Fruit fly (Drosophila melanogaster): ENCODE data around the gene MFS3.

Gene MFS3

DNA sequence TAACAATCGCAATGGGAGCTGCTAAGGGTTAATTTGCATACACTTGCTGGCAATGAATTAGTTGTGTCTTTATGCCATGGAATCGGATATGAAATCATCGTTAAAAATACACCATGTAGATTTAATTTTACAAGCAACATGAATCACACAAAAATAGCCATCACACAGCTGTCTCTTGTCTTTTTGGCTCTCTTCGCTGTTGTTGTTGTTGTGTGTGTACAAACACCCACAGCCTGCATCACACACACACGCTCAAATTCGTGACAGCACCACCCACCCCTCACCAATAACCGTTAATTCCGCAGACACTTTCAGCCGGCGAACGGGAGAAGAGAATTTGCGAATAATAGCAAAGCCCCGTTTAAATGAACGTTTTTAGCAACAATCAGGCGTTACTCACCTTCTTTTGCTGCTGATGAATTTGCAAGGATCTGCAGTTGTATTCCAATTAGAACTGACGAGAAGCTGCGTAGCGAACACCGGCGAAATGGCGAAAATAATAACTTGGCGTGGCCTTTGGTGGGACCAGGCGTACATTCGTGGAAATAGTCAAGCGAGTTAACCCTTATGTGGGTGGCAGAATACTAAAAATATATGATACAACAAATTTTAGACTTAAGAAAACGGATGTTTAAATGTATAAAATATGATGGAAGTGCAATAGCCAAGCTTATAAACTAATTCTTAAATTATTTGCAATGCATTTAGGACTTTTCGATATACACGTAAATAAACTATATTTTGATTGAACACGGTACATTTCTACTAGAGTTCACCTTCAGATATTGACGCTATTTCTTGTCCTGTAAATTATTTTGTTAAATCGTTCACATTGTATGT, 14.9 kb downstream of the MFS3 start, which contains the start of gene capt (continued):
- TF ChIP-seq crp (GFP tag; optimal IDR thresholded peaks at IDR 0.05): peak; percentile 6 to 66
- TF ChIP-seq CG10654 (GFP tag; optimal IDR thresholded peaks at IDR 0.05): no peak
- TF ChIP-seq oc (tag; optimal IDR thresholded peaks at IDR 0.05): no peak
- no peak for TF ChIP-seq CrebB (tag; optimal IDR thresholded peaks at IDR 0.05)
- no peak for TF ChIP-seq luna (GFP tag; optimal IDR thresholded peaks at IDR 0.05)
- TF ChIP-seq cad (GFP tag; optimal IDR thresholded peaks at IDR 0.05): no peak
- no peak for TF ChIP-seq caup (GFP tag; optimal IDR thresholded peaks at IDR 0.05; ENCODE audit: severe bottlenecking)
- TF ChIP-seq CG15514 (GFP tag; optimal IDR thresholded peaks at IDR 0.05): peak; percentile 50
- TF ChIP-seq chn (GFP tag; optimal IDR thresholded peaks at IDR 0.05): peak; percentile 14
- no peak for TF ChIP-seq lab (GFP tag; optimal IDR thresholded peaks at IDR 0.05)
- no peak for TF ChIP-seq CG18476 (GFP tag; optimal IDR thresholded peaks at IDR 0.05)
- TF ChIP-seq ac (GFP tag; optimal IDR thresholded peaks at IDR 0.05): peak; percentile 30
- TF ChIP-seq CG14710 (tag; optimal IDR thresholded peaks at IDR 0.05): peak; percentile 38
- no peak for TF ChIP-seq GATAe (GFP tag; conservative IDR thresholded peaks at IDR 0.05)
- TF ChIP-seq twi (tag; optimal IDR thresholded peaks at IDR 0.05): no peak
- TF ChIP-seq en (GFP tag; optimal IDR thresholded peaks at IDR 0.05): no peak
- peak; percentile 9 for TF ChIP-seq trem (tag; optimal IDR thresholded peaks at IDR 0.05)
- no peak for TF ChIP-seq Deaf1 (tag; optimal IDR thresholded peaks at IDR 0.05)
- peak; percentile 23 for TF ChIP-seq phol (tag; optimal IDR thresholded peaks at IDR 0.05)
- TF ChIP-seq Hey (tag; optimal IDR thresholded peaks at IDR 0.05): no peak
- peak; percentile 56 for TF ChIP-seq CoRest (tag; optimal IDR thresholded peaks at IDR 0.05)
- TF ChIP-seq gce (GFP tag; IDR thresholded peaks at IDR 0.05): no peak
- peak; percentile 49 for TF ChIP-seq mam (GFP tag; optimal IDR thresholded peaks at IDR 0.05)
- peak; percentile 67 for TF ChIP-seq abd-A (tag; optimal IDR thresholded peaks at IDR 0.05)
- TF ChIP-seq mirr (GFP tag; optimal IDR thresholded peaks at IDR 0.05): no peak
- TF ChIP-seq CG2678 (tag; optimal IDR thresholded peaks at IDR 0.05): no peak
- peak; percentile 16 for TF ChIP-seq Dip3 (GFP tag; optimal IDR thresholded peaks at IDR 0.05)
- no peak for TF ChIP-seq Optix (GFP tag; IDR thresholded peaks at IDR 0.05)
- peak; percentile 6 for TF ChIP-seq CG2116 (GFP tag; optimal IDR thresholded peaks at IDR 0.05)
- no peak for TF ChIP-seq CG16815 (GFP tag; optimal IDR thresholded peaks at IDR 0.05)
- TF ChIP-seq NK7.1 (GFP tag; optimal IDR thresholded peaks at IDR 0.05): no peak
- peak; percentile 94 for TF ChIP-seq kah (GFP tag; optimal IDR thresholded peaks at IDR 0.05)
- TF ChIP-seq CG18619 (GFP tag; optimal IDR thresholded peaks at IDR 0.05): no peak
- TF ChIP-seq CG10274 (GFP tag; optimal IDR thresholded peaks at IDR 0.05): no peak
- peak; percentile 94 for TF ChIP-seq row (GFP tag; IDR thresholded peaks at IDR 0.05)
- no peak for TF ChIP-seq hb (GFP tag; IDR thresholded peaks at IDR 0.05; ENCODE audit: partially characterized antibody)
- TF ChIP-seq dpn (GFP tag; optimal IDR thresholded peaks at IDR 0.05): peak; percentile 24 to 28
- TF ChIP-seq bcd (GFP tag; optimal IDR thresholded peaks at IDR 0.05): peak; percentile 26
- TF ChIP-seq CG4404 (GFP tag; IDR thresholded peaks at IDR 0.05): no peak
- TF ChIP-seq rib (GFP tag; IDR thresholded peaks at IDR 0.05): peak; percentile 88
- no peak for TF ChIP-seq stwl (tag; optimal IDR thresholded peaks at IDR 0.05)
- TF ChIP-seq yki (optimal IDR thresholded peaks at IDR 0.05): no peak
- no peak; the same call in 1 of the 2 replicates for TF ChIP-seq Scr (GFP tag; IDR thresholded peaks at IDR 0.05; ENCODE audit: partially characterized antibody)
- TF ChIP-seq nau (GFP tag; optimal IDR thresholded peaks at IDR 0.05): no peak
- peak; percentile 52 for TF ChIP-seq ind (GFP tag; optimal IDR thresholded peaks at IDR 0.05)
- TF ChIP-seq CG10979 (tag; optimal IDR thresholded peaks at IDR 0.05): no peak
- no peak for TF ChIP-seq ato (GFP tag; IDR thresholded peaks at IDR 0.05; ENCODE audit: partially characterized antibody)
- TF ChIP-seq dati (GFP tag; IDR thresholded peaks at IDR 0.05): no peak
- TF ChIP-seq CG8944 (GFP tag; optimal IDR thresholded peaks at IDR 0.05): no peak
